Worm (Caenorhabditis elegans): ENCODE data around the gene srh-15.

DNA sequence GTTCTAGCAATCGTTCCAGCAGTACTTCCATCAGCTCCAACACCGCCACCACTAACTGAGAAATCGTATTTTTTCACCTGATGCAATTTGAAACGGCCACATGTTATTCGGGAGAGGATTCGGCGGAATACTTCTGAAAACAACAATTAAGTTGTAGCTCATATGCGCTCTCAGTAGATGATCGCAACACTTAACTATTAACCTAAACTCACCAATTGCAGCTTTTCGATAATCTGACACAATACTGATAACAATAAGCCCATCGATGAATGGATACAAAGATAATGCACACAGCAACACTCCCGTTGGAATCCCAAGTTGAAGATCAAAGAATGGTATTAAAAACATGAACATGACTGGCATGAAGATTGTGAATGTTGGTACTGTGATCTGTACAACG is 17.3 kb downstream of the srh-15 start:
- TF ChIP-seq nhr-21 (tag; optimal IDR thresholded peaks at IDR 0.05): no peak
- no peak for TF ChIP-seq crh-2 (tag; optimal IDR thresholded peaks at IDR 0.05)
- TF ChIP-seq lsy-2 (tag; optimal IDR thresholded peaks at IDR 0.05): no peak
- TF ChIP-seq lin-11 (tag; optimal IDR thresholded peaks at IDR 0.05): no peak

Measured in whole organism, L2 larva.